Worm (Caenorhabditis elegans): ENCODE results near the gene osm-6.

The osm-6 gene

ce11 chrV:11876657-11877056 is 50.6 kb downstream of the osm-6 start:
- no peak for TF ChIP-seq nhr-71 (tag; optimal IDR thresholded peaks at IDR 0.05)
- TF ChIP-seq blmp-1 (tag; optimal IDR thresholded peaks at IDR 0.05), result no peak
- no peak for TF ChIP-seq ceh-63 (GFP tag; optimal IDR thresholded peaks at IDR 0.05)
- TF ChIP-seq lsy-2 (tag; optimal IDR thresholded peaks at IDR 0.05), result no peak
- TF ChIP-seq sox-4 (tag; optimal IDR thresholded peaks at IDR 0.05), result no peak
- TF ChIP-seq sup-37 (GFP tag; optimal IDR thresholded peaks at IDR 0.05), result no peak
- no peak for TF ChIP-seq unc-30 (tag; optimal IDR thresholded peaks at IDR 0.05)

- TF ChIP-seq efl-1 (optimal IDR thresholded peaks at IDR 0.05) (no peak), efl-1 (GFP tag; optimal IDR thresholded peaks at IDR 0.05 in 1 of 2) (peak in 1 of 2 experiments; percentile 58), mef-2 (tag; optimal IDR thresholded peaks at IDR 0.05) (no peak)
Observed at ce11 chrV:11875060-11875459, 52.2 kb downstream of the osm-6 start, which contains the start of gene sulp-4. TSS of gene sulp-4 (plus strand) at chrV:11875360.

All from whole organism, L1 larva.